Worm (Caenorhabditis elegans) whole organism, L2 larva: ENCODE measurements around the gene mrps-22.

Experiments used
- F13H6.1 ChIP-seq: sonication (generic microtip); optimal IDR thresholded peaks from 2 replicates; lab custom pipeline; 2016; ENCODE audit warnings: missing genetic modification characterization, missing compliant biosample characterization
- R02D3.7 ChIP-seq: fragments of 150-350 bp; optimal IDR thresholded peaks from 2 replicates; lab custom pipeline; 2014; ENCODE audit warnings: missing biosample characterization, missing genetic modification characterization
- blmp-1 ChIP-seq: sonication (generic microtip); optimal IDR thresholded peaks from 2 replicates; lab custom pipeline; 2017; ENCODE audit warnings: missing genetic modification characterization, mild to moderate bottlenecking, missing compliant biosample characterization, antibody characterized with exemption, moderate library complexity; ENCODE audit not compliant: insufficient read depth
- ceh-82 ChIP-seq: fragments of 150-350 bp; optimal IDR thresholded peaks from 2 replicates; lab custom pipeline; 2014; ENCODE audit warnings: missing biosample characterization, missing genetic modification characterization
- dmd-4 ChIP-seq: sonication (generic microtip); optimal IDR thresholded peaks from 2 replicates; lab custom pipeline; 2017; ENCODE audit warnings: missing biosample characterization, missing genetic modification characterization
- egl-27 ChIP-seq: sonication (generic microtip); optimal IDR thresholded peaks from 3 replicates; lab custom pipeline; 2017; ENCODE audit warnings: missing biosample characterization, missing genetic modification reagents, missing genetic modification characterization
- lin-13 ChIP-seq: fragments of 150-350 bp; optimal IDR thresholded peaks from 2 replicates; lab custom pipeline; 2014; ENCODE audit warnings: missing biosample characterization, missing genetic modification reagents, missing genetic modification characterization
- mab-5 ChIP-seq: fragments of 150-350 bp; optimal IDR thresholded peaks from 2 replicates; lab custom pipeline; 2014; ENCODE audit warnings: missing biosample characterization, missing genetic modification characterization
- nhr-11 ChIP-seq: fragments of 150-350 bp; optimal IDR thresholded peaks from 2 replicates; lab custom pipeline; 2014; ENCODE audit warnings: missing biosample characterization, missing genetic modification characterization
- nhr-237 ChIP-seq: fragments of 150-350 bp; optimal IDR thresholded peaks from 2 replicates; lab custom pipeline; 2014; ENCODE audit warnings: missing biosample characterization, missing genetic modification characterization
- nhr-77 ChIP-seq: fragments of 150-350 bp; optimal IDR thresholded peaks from 2 replicates; lab custom pipeline; 2014; ENCODE audit warnings: missing biosample characterization, missing genetic modification characterization
- unc-39 ChIP-seq: fragments of 150-350 bp; optimal IDR thresholded peaks from 2 replicates; lab custom pipeline; 2014; ENCODE audit warnings: missing biosample characterization, missing genetic modification characterization
- unc-62 ChIP-seq: fragments of 150-350 bp; optimal IDR thresholded peaks from 2 replicates; lab custom pipeline; 2014; ENCODE audit warnings: missing biosample characterization, missing genetic modification reagents, missing genetic modification characterization
- zag-1 ChIP-seq: fragments of 150-350 bp; optimal IDR thresholded peaks from 2 replicates; lab custom pipeline; 2014; ENCODE audit warnings: missing biosample characterization, missing genetic modification characterization

- TF ChIP-seq mab-5 (tag; lab: Kevin White, UChicago) (no peak), ceh-82 (no peak), F13H6.1 (no peak), blmp-1 (tag; lab: Kevin White, UChicago) (no peak), nhr-77 (no peak), dmd-4 (no peak), nhr-11 (tag; lab: Kevin White, UChicago) (no peak), nhr-237 (no peak), zag-1 (tag; lab: Kevin White, UChicago) (no peak), egl-27 (tag; lab: Kevin White, UChicago) (no peak), R02D3.7 (tag; lab: Kevin White, UChicago) (no peak), lin-13 (no peak), unc-39 (tag; lab: Kevin White, UChicago) (no peak), unc-62 (no peak)
These were observed 38.8 kb upstream of the mrps-22 start for ce11 chrII:10543457-10544137.
